Fruit fly (Drosophila melanogaster): ENCODE measurements around the gene Ork1.

The Ork1 gene

dm6 chrX:10832369-10832768 lies 58.7 kb downstream of the Ork1 start (continued):
- TF ChIP-seq nerfin-2 (GFP tag; IDR thresholded peaks at IDR 0.05; ENCODE audit: partially characterized antibody) (no peak), MESR4 (GFP tag; optimal IDR thresholded peaks at IDR 0.05) (no peak), CG9727 (GFP tag; optimal IDR thresholded peaks at IDR 0.05) (peak; percentile 19), CG14050 (GFP tag; IDR thresholded peaks at IDR 0.05) (peak; percentile 10; the same call in 1 of the 3 replicates), Sox100B (GFP tag; optimal IDR thresholded peaks at IDR 0.05) (peak; percentile 20), CG15011 (GFP tag; optimal IDR thresholded peaks at IDR 0.05) (no peak), CG3065 (GFP tag; optimal IDR thresholded peaks at IDR 0.05) (peak; percentile 40), CG6654 (GFP tag; optimal IDR thresholded peaks at IDR 0.05) (no peak), sd (tag; optimal IDR thresholded peaks at IDR 0.05) (no peak), Sox102F (GFP tag; optimal IDR thresholded peaks at IDR 0.05) (peak; percentile 72), ewg (GFP tag; optimal IDR thresholded peaks at IDR 0.05) (peak; percentile 35), CG7357 (GFP tag; IDR thresholded peaks at IDR 0.05) (0 out of 3 replicates have a peak, but pooled peaks have one; percentile 28), lab (GFP tag; optimal IDR thresholded peaks at IDR 0.05) (peak; percentile 29), Sry-β (GFP tag; optimal IDR thresholded peaks at IDR 0.05) (no peak), az2 (GFP tag; optimal IDR thresholded peaks at IDR 0.05) (peak; percentile 69), CG18619 (GFP tag; optimal IDR thresholded peaks at IDR 0.05) (peak; percentile 44), CG5953 (GFP tag; IDR thresholded peaks at IDR 0.05) (peak; percentile 40; the same call in 1 of the 2 replicates), z (GFP tag; IDR thresholded peaks at IDR 0.05) (no peak), corto (GFP tag; optimal IDR thresholded peaks at IDR 0.05) (no peak), grau (tag; optimal IDR thresholded peaks at IDR 0.05) (peak; percentile 69), Mes4 (GFP tag; optimal IDR thresholded peaks at IDR 0.05) (peak; percentile 0), ap (GFP tag; IDR thresholded peaks at IDR 0.05) (peak; percentile 29; the same call in 1 of the 2 replicates), grn (GFP tag; optimal IDR thresholded peaks at IDR 0.05) (no peak), row (GFP tag; IDR thresholded peaks at IDR 0.05) (0 out of 3 replicates have a peak, but pooled peaks have one; percentile 20), CG34422 (GFP tag; IDR thresholded peaks at IDR 0.05) (peak; percentile 63; the same call in 1 of the 3 replicates), CG8478 (optimal IDR thresholded peaks at IDR 0.05) (no peak), Atf3 (GFP tag; optimal IDR thresholded peaks at IDR 0.05) (peak; percentile 42), Deaf1 (tag; optimal IDR thresholded peaks at IDR 0.05) (peak; percentile 11), crol (GFP tag; IDR thresholded peaks at IDR 0.05) (no peak), lilli (GFP tag; optimal IDR thresholded peaks at IDR 0.05) (peak; percentile 69), bowl (GFP tag; IDR thresholded peaks at IDR 0.05) (no peak), CG10366 (GFP tag; IDR thresholded peaks at IDR 0.05) (peak; percentile 55), ac (GFP tag; optimal IDR thresholded peaks at IDR 0.05) (no peak), CHES-1-like (GFP tag; optimal IDR thresholded peaks at IDR 0.05) (peak; percentile 32), emc (GFP tag; optimal IDR thresholded peaks at IDR 0.05) (peak; percentile 1), ken (GFP tag; IDR thresholded peaks at IDR 0.05) (peak; percentile 76), HLHmδ (GFP tag; optimal IDR thresholded peaks at IDR 0.05) (no peak), CG6272 (GFP tag; IDR thresholded peaks at IDR 0.05) (no peak), Spps (tag; optimal IDR thresholded peaks at IDR 0.05) (no peak), tll (GFP tag; optimal IDR thresholded peaks at IDR 0.05) (no peak), pan (optimal IDR thresholded peaks at IDR 0.05) (no peak), pan (GFP tag; optimal IDR thresholded peaks at IDR 0.05 in 1 of 2, IDR thresholded peaks at IDR 0.05 in 1 of 2) (peak in 1 of 2 experiments; percentile 34), CG12299 (tag; optimal IDR thresholded peaks at IDR 0.05) (peak; percentile 47), CG10979 (tag; optimal IDR thresholded peaks at IDR 0.05) (peak; percentile 33), CG12104 (GFP tag; optimal IDR thresholded peaks at IDR 0.05) (no peak), CG11247 (GFP tag; IDR thresholded peaks at IDR 0.05) (peak; percentile 69), ems (GFP tag; optimal IDR thresholded peaks at IDR 0.05) (peak; percentile 13), tgo (GFP tag; IDR thresholded peaks at IDR 0.05) (peak; percentile 64; the same call in 2 of the 3 replicates), Ssrp (tag; optimal IDR thresholded peaks at IDR 0.05) (peak; percentile 41), cwo (GFP tag; optimal IDR thresholded peaks at IDR 0.05) (no peak), psq (GFP tag; optimal IDR thresholded peaks at IDR 0.05) (no peak)

Data from whole organism, embryonic.